Worm (Caenorhabditis elegans) whole organism, L3 larva: ENCODE measurements around the gene C27A2.12.

Source experiments
- R02D3.7 ChIP-seq: fragments of 150-350 bp; optimal IDR thresholded peaks from 2 replicates; lab custom pipeline; 2014; ENCODE audit warnings: missing biosample characterization, missing genetic modification characterization
- ZK546.5 ChIP-seq: sonication (generic microtip); optimal IDR thresholded peaks from 2 replicates; lab custom pipeline; 2017; ENCODE audit warnings: missing biosample characterization, missing genetic modification characterization
- aly-2 ChIP-seq: fragments of 150-350 bp; optimal IDR thresholded peaks from 2 replicates; lab custom pipeline; 2014; ENCODE audit warnings: missing biosample characterization, missing genetic modification characterization
- ama-1 ChIP-seq: fragments of 150-350 bp; optimal IDR thresholded peaks from 2 replicates; lab custom pipeline; 2018
- ceh-16 ChIP-seq: sonication (generic microtip); optimal IDR thresholded peaks from 2 replicates; lab custom pipeline; 2017; ENCODE audit warnings: missing biosample characterization, missing genetic modification characterization
- ceh-28 ChIP-seq: fragments of 150-350 bp; optimal IDR thresholded peaks from 2 replicates; lab custom pipeline; 2014; ENCODE audit warnings: missing biosample characterization, missing genetic modification reagents, missing genetic modification characterization
- ceh-82 ChIP-seq: fragments of 150-350 bp; optimal IDR thresholded peaks from 2 replicates; lab custom pipeline; 2014; ENCODE audit warnings: missing biosample characterization, missing genetic modification characterization
- ceh-9 ChIP-seq: sonication (generic microtip); optimal IDR thresholded peaks from 2 replicates; lab custom pipeline; 2018; ENCODE audit warnings: missing biosample characterization, missing genetic modification characterization
- daf-12 ChIP-seq: fragments of 150-350 bp; optimal IDR thresholded peaks from 2 replicates; lab custom pipeline; 2014; ENCODE audit warnings: missing biosample characterization, missing genetic modification reagents, missing genetic modification characterization
- egl-27 ChIP-seq: sonication (generic microtip); optimal IDR thresholded peaks from 4 replicates; lab custom pipeline; 2017; ENCODE audit warnings: missing biosample characterization, missing genetic modification reagents, missing genetic modification characterization
- egl-5 ChIP-seq: fragments of 150-350 bp; optimal IDR thresholded peaks from 2 replicates; lab custom pipeline; 2017; ENCODE audit warnings: missing biosample characterization, missing genetic modification reagents, missing genetic modification characterization, inconsistent platforms
- elt-1 ChIP-seq: fragments of 150-350 bp; optimal IDR thresholded peaks from 2 replicates; lab custom pipeline; 2014; ENCODE audit warnings: missing biosample characterization, missing genetic modification characterization
- elt-2 ChIP-seq: sonication (generic microtip); optimal IDR thresholded peaks from 2 replicates; lab custom pipeline; 2016; ENCODE audit warnings: missing genetic modification reagents, mild to moderate bottlenecking, missing genetic modification characterization, missing compliant biosample characterization
- elt-3 ChIP-seq, 3 experiments: fragments of 150-350 bp in 1 of 3; sonication (generic microtip) in 2 of 3; optimal IDR thresholded peaks; 2 replicates in 2 of 3; 4 replicates in 1 of 3; lab custom pipeline; 2014 to 2017; ENCODE audit warnings: missing biosample characterization in 3 of 3, missing genetic modification characterization in 3 of 3
- eor-1 ChIP-seq, 2 experiments: fragments of 150-350 bp; optimal IDR thresholded peaks; 2 replicates each; lab custom pipeline; 2014 to 2018; ENCODE audit warnings: missing biosample characterization in 2 of 2, missing genetic modification characterization in 2 of 2
- fkh-10 ChIP-seq: sonication (generic microtip); optimal IDR thresholded peaks from 2 replicates; lab custom pipeline; 2017; ENCODE audit warnings: missing biosample characterization, missing genetic modification reagents, missing genetic modification characterization
- fkh-2 ChIP-seq: fragments of 150-350 bp; optimal IDR thresholded peaks from 2 replicates; lab custom pipeline; 2014; ENCODE audit warnings: missing biosample characterization, missing genetic modification reagents, missing genetic modification characterization
- fos-1 ChIP-seq: fragments of 150-350 bp; optimal IDR thresholded peaks from 2 replicates; lab custom pipeline; 2014; ENCODE audit warnings: missing biosample characterization, missing genetic modification characterization
- hmg-11 ChIP-seq: sonication (generic microtip); optimal IDR thresholded peaks from 2 replicates; lab custom pipeline; 2016; ENCODE audit warnings: missing genetic modification characterization, missing compliant biosample characterization
- jun-1 ChIP-seq: fragments of 150-350 bp; optimal IDR thresholded peaks from 2 replicates; lab custom pipeline; 2014; ENCODE audit warnings: missing biosample characterization, missing genetic modification reagents, missing genetic modification characterization
- lin-15B ChIP-seq: fragments of 150-350 bp; optimal IDR thresholded peaks from 2 replicates; lab custom pipeline; 2014; ENCODE audit warnings: missing biosample characterization, missing genetic modification characterization
- lin-39 ChIP-seq: fragments of 150-350 bp; optimal IDR thresholded peaks from 2 replicates; lab custom pipeline; 2018; ENCODE audit warnings: missing biosample characterization, missing genetic modification reagents, missing genetic modification characterization
- lsy-12 ChIP-seq: sonication (generic microtip); optimal IDR thresholded peaks from 2 replicates; lab custom pipeline; 2016; ENCODE audit warnings: mild to moderate bottlenecking, missing genetic modification characterization, missing compliant biosample characterization
- mdl-1 ChIP-seq: fragments of 150-350 bp; optimal IDR thresholded peaks from 2 replicates; lab custom pipeline; 2014; ENCODE audit warnings: missing biosample characterization, missing genetic modification characterization
- mml-1 ChIP-seq: fragments of 150-350 bp; sonication (generic microtip); optimal IDR thresholded peaks from 3 replicates; lab custom pipeline; 2014; ENCODE audit warnings: missing biosample characterization, missing genetic modification characterization
- nfya-1 ChIP-seq: sonication (generic microtip); optimal IDR thresholded peaks from 2 replicates; lab custom pipeline; 2017; ENCODE audit warnings: missing genetic modification characterization, mild to moderate bottlenecking, missing compliant biosample characterization, antibody characterized with exemption, moderate library complexity; ENCODE audit not compliant: insufficient read depth
- nhr-11 ChIP-seq: fragments of 150-350 bp; optimal IDR thresholded peaks from 2 replicates; lab custom pipeline; 2014; ENCODE audit warnings: missing biosample characterization, missing genetic modification characterization
- nhr-12 ChIP-seq: fragments of 150-350 bp; optimal IDR thresholded peaks from 2 replicates; lab custom pipeline; 2014; ENCODE audit warnings: missing biosample characterization, missing genetic modification characterization
- nhr-23 ChIP-seq: fragments of 150-350 bp; optimal IDR thresholded peaks from 2 replicates; lab custom pipeline; 2014; ENCODE audit warnings: missing biosample characterization, missing genetic modification reagents, missing genetic modification characterization
- nhr-237 ChIP-seq: fragments of 150-350 bp; optimal IDR thresholded peaks from 2 replicates; lab custom pipeline; 2014; ENCODE audit warnings: missing biosample characterization, missing genetic modification characterization
- nhr-25 ChIP-seq: sonication (generic microtip); optimal IDR thresholded peaks from 2 replicates; lab custom pipeline; 2017; ENCODE audit warnings: missing biosample characterization, missing genetic modification characterization
- nhr-28 ChIP-seq: fragments of 150-350 bp; optimal IDR thresholded peaks from 2 replicates; lab custom pipeline; 2014; ENCODE audit warnings: missing biosample characterization, missing genetic modification characterization
- nhr-43 ChIP-seq: sonication (generic microtip); optimal IDR thresholded peaks from 2 replicates; lab custom pipeline; 2016; ENCODE audit warnings: mild to moderate bottlenecking, missing genetic modification characterization, missing compliant biosample characterization; ENCODE audit not compliant: poor library complexity, severe bottlenecking
- nhr-67 ChIP-seq: fragments of 150-350 bp; optimal IDR thresholded peaks from 2 replicates; lab custom pipeline; 2014; ENCODE audit warnings: missing biosample characterization, missing genetic modification characterization
- nhr-76 ChIP-seq: fragments of 150-350 bp; sonication (generic microtip); optimal IDR thresholded peaks from 5 replicates; lab custom pipeline; 2014; ENCODE audit warnings: missing biosample characterization, missing genetic modification characterization
- nhr-77 ChIP-seq: fragments of 150-350 bp; optimal IDR thresholded peaks from 2 replicates; lab custom pipeline; 2014; ENCODE audit warnings: missing biosample characterization, missing genetic modification characterization
- pha-4 ChIP-seq: fragments of 150-350 bp; optimal IDR thresholded peaks from 2 replicates; lab custom pipeline; 2014; ENCODE audit warnings: missing biosample characterization, missing genetic modification reagents, missing genetic modification characterization
- pqm-1 ChIP-seq: fragments of 150-350 bp; optimal IDR thresholded peaks from 2 replicates; lab custom pipeline; 2017; ENCODE audit warnings: missing biosample characterization, missing genetic modification characterization, inconsistent platforms
- sea-2 ChIP-seq: fragments of 150-350 bp; sonication (generic microtip); optimal IDR thresholded peaks from 4 replicates; lab custom pipeline; 2014; ENCODE audit warnings: missing biosample characterization, missing genetic modification reagents, missing genetic modification characterization
- skn-1 ChIP-seq: fragments of 150-350 bp; optimal IDR thresholded peaks from 2 replicates; lab custom pipeline; 2014; ENCODE audit warnings: missing biosample characterization, missing genetic modification characterization
- snpc-4 ChIP-seq: fragments of 150-350 bp; optimal IDR thresholded peaks from 2 replicates; lab custom pipeline; 2014; ENCODE audit warnings: missing biosample characterization, missing genetic modification characterization
- tbx-2 ChIP-seq: sonication (generic microtip); optimal IDR thresholded peaks from 2 replicates; lab custom pipeline; 2016; ENCODE audit warnings: mild to moderate bottlenecking, missing genetic modification characterization, missing compliant biosample characterization
- unc-39 ChIP-seq: sonication (generic microtip); optimal IDR thresholded peaks from 4 replicates; lab custom pipeline; 2017; ENCODE audit warnings: missing biosample characterization, missing genetic modification characterization
- unc-62 ChIP-seq: fragments of 150-350 bp; sonication (generic microtip); optimal IDR thresholded peaks from 4 replicates; lab custom pipeline; 2014; ENCODE audit warnings: missing biosample characterization, missing genetic modification reagents, missing genetic modification characterization
- zag-1 ChIP-seq: fragments of 150-350 bp; optimal IDR thresholded peaks from 2 replicates; lab custom pipeline; 2014; ENCODE audit warnings: missing biosample characterization, missing genetic modification characterization
- ztf-11 ChIP-seq: fragments of 150-350 bp; optimal IDR thresholded peaks from 2 replicates; lab custom pipeline; 2014; ENCODE audit warnings: missing biosample characterization, missing genetic modification characterization
- ztf-4 ChIP-seq: fragments of 150-350 bp; optimal IDR thresholded peaks from 2 replicates; lab custom pipeline; 2014; ENCODE audit warnings: missing biosample characterization, missing genetic modification characterization

The C27A2.12 gene

ce11 chrII:5057315-5057714 lies 621 bp downstream of the C27A2.12 start (continued):
- TF ChIP-seq ztf-11 (tag; lab: Kevin White, UChicago): no peak
- TF ChIP-seq lin-15B (tag; lab: Kevin White, UChicago): peak; percentile 37
- TF ChIP-seq zag-1 (tag; lab: Kevin White, UChicago): no peak
- no peak for TF ChIP-seq ama-1 (lab: Kevin White, UChicago)
- TF ChIP-seq hmg-11 (tag; lab: Kevin White, UChicago): peak; percentile 67
- TF ChIP-seq fos-1 (tag; lab: Kevin White, UChicago): no peak
- no peak for TF ChIP-seq nhr-77 (tag; lab: Kevin White, UChicago)
- TF ChIP-seq elt-3 (tag; optimal IDR thresholded peaks at IDR 0.05; lab: Kevin White, UChicago): no peak
- no peak for TF ChIP-seq daf-12 (tag; lab: Kevin White, UChicago)
- TF ChIP-seq elt-2 (tag; lab: Kevin White, UChicago): peak; percentile 90
- TF ChIP-seq ceh-9 (tag; lab: Kevin White, UChicago): no peak

- TF ChIP-seq elt-2 (tag; lab: Kevin White, UChicago) (peak; percentile 2), snpc-4 (tag; lab: Kevin White, UChicago) (no peak), ceh-28 (tag; lab: Kevin White, UChicago) (no peak)
These were observed 1.7 kb downstream of the C27A2.12 start for ce11 chrII:5056254-5056653.

- TF ChIP-seq sea-2 (GFP tag; lab: Kevin White, UChicago): no peak
- peak; percentile 48 for TF ChIP-seq ceh-82 (tag; lab: Kevin White, UChicago)
- TF ChIP-seq hmg-11 (tag; lab: Kevin White, UChicago): peak; percentile 86
- peak; percentile 91 for TF ChIP-seq pqm-1 (tag; lab: Kevin White, UChicago)
- TF ChIP-seq nhr-12 (tag; lab: Kevin White, UChicago): no peak
- TF ChIP-seq nhr-23 (tag; lab: Kevin White, UChicago): peak; percentile 98
- no peak for TF ChIP-seq nhr-67 (tag; lab: Kevin White, UChicago)
- peak; percentile 96 for TF ChIP-seq snpc-4 (tag; lab: Kevin White, UChicago)
- peak; percentile 11 for TF ChIP-seq nhr-76 (tag; lab: Kevin White, UChicago)
- TF ChIP-seq elt-3 (tag; optimal IDR thresholded peaks at IDR 0.05; lab: Kevin White, UChicago): no peak
- peak; percentile 82 for TF ChIP-seq nhr-11 (tag; lab: Kevin White, UChicago)
- peak; percentile 94 for TF ChIP-seq egl-5 (tag; lab: Kevin White, UChicago)
- TF ChIP-seq R02D3.7: peak; percentile 84
- no peak for TF ChIP-seq mdl-1 (tag; lab: Kevin White, UChicago)
- peak; percentile 47 for TF ChIP-seq elt-1 (tag; lab: Kevin White, UChicago)
- no peak for TF ChIP-seq egl-27 (tag; lab: Kevin White, UChicago)
- TF ChIP-seq lin-15B (tag; lab: Kevin White, UChicago): peak; percentile 98
- TF ChIP-seq nfya-1 (tag; lab: Kevin White, UChicago): peak; percentile 99
- TF ChIP-seq lsy-12 (tag; lab: Kevin White, UChicago): peak; percentile 78
- TF ChIP-seq nhr-28 (tag; lab: Kevin White, UChicago): no peak
- TF ChIP-seq ztf-4 (tag; lab: Kevin White, UChicago): peak; percentile 67
- TF ChIP-seq nhr-237 (tag; lab: Kevin White, UChicago): no peak
- TF ChIP-seq fkh-2 (tag; lab: Kevin White, UChicago): no peak
- peak; percentile 91 for TF ChIP-seq skn-1
- peak; percentile 94 for TF ChIP-seq nhr-43 (tag; lab: Kevin White, UChicago)
- peak; percentile 77 for TF ChIP-seq jun-1
- TF ChIP-seq nhr-25 (tag; lab: Kevin White, UChicago): peak; percentile 99
- TF ChIP-seq nhr-77 (tag; lab: Kevin White, UChicago): peak; percentile 13
- no peak for TF ChIP-seq eor-1 (tag; optimal IDR thresholded peaks at IDR 0.05; lab: Kevin White, UChicago)
- no peak for TF ChIP-seq daf-12 (tag; lab: Kevin White, UChicago)
- TF ChIP-seq unc-62 (GFP tag; lab: Kevin White, UChicago): peak; percentile 58
- peak; percentile 53 for TF ChIP-seq fkh-10 (GFP tag; lab: Kevin White, UChicago)
- no peak for TF ChIP-seq unc-39 (tag; lab: Kevin White, UChicago)
- no peak for TF ChIP-seq ceh-16
- TF ChIP-seq ZK546.5: peak; percentile 37
- peak; percentile 98 for TF ChIP-seq elt-2 (tag; lab: Kevin White, UChicago)
- TF ChIP-seq lin-39: peak; percentile 96
- TF ChIP-seq ztf-11 (tag; lab: Kevin White, UChicago): no peak
- peak; percentile 99 for TF ChIP-seq pha-4 (tag; lab: Kevin White, UChicago)
- TF ChIP-seq fos-1 (tag; lab: Kevin White, UChicago): no peak
- TF ChIP-seq mml-1 (tag; lab: Kevin White, UChicago): no peak
- TF ChIP-seq ama-1 (lab: Kevin White, UChicago): peak; percentile 90
- peak; percentile 89 for TF ChIP-seq ceh-28 (tag; lab: Kevin White, UChicago)
- no peak for TF ChIP-seq aly-2 (tag; lab: Kevin White, UChicago)
- peak; percentile 57 for TF ChIP-seq tbx-2
- no peak for TF ChIP-seq ceh-9 (tag; lab: Kevin White, UChicago)
- TF ChIP-seq zag-1 (tag; lab: Kevin White, UChicago): no peak
These were observed 2.7 kb downstream of the C27A2.12 start, which contains the start of the genes ify-1 and rpl-22 for ce11 chrII:5055129-5055666. TSS of gene ify-1 (minus strand) at chrII:5055179. TSS of gene rpl-22 (plus strand) at chrII:5055616.
